Fruit fly (Drosophila melanogaster) whole organism: Measurements from ENCODE around the gene SmydA-8.

Experiments used
- CG8478 ChIP-seq: fragments of >200 bp; optimal IDR thresholded peaks from 2 replicates; lab custom pipeline; 2018; ENCODE audit warnings: inconsistent platforms
- EcR ChIP-seq, 2 experiments: fragments of >200 bp; optimal IDR thresholded peaks; 2 replicates each; lab custom pipeline; 2017; ENCODE audit warnings: missing biosample characterization in 2 of 2, missing genetic modification characterization in 2 of 2, missing genetic modification reagents in 2 of 2
- pan ChIP-seq: fragments of >200 bp; optimal IDR thresholded peaks from 2 replicates; lab custom pipeline; 2017
- psq ChIP-seq: fragments of >200 bp; optimal IDR thresholded peaks from 2 replicates; lab custom pipeline; 2017
- usp ChIP-seq: fragments of >200 bp; optimal IDR thresholded peaks from 2 replicates; lab custom pipeline; 2017; ENCODE audit warnings: missing biosample characterization, missing genetic modification characterization, mixed read lengths

- TF ChIP-seq usp (GFP tag; lab: Kevin White, UChicago) (no peak), pan (lab: Kevin White, UChicago) (no peak), CG8478 (no peak), EcR (GFP tag; optimal IDR thresholded peaks at IDR 0.05; lab: Kevin White, UChicago) (no peak), psq (no peak)
Observed at dm6 chrX:2221598-2221997, 8.0 kb upstream of the SmydA-8 start.
